Worm (Caenorhabditis elegans) whole organism, L1 larva: ENCODE data around the gene fbxb-97.
A peak's percentile ranks its signal among the peaks of the same experiment; 100 is the strongest.
"Not testable (repeated sequence)": the region's sequence is repeated elsewhere in the genome, so short reads cannot be mapped to it uniquely, and the experiment has no call there.

Source experiments
- C04F5.9 ChIP-seq: sonication (generic microtip); optimal IDR thresholded peaks from 2 replicates; lab custom pipeline; 2016; ENCODE audit warnings: missing genetic modification characterization, missing compliant biosample characterization
- C34B4.2 ChIP-seq: sonication (generic microtip); optimal IDR thresholded peaks from 2 replicates; lab custom pipeline; 2017; ENCODE audit warnings: mild to moderate bottlenecking, missing genetic modification characterization, missing compliant biosample characterization
- F16B12.6 ChIP-seq: fragments of 150-350 bp; optimal IDR thresholded peaks from 2 replicates; lab custom pipeline; 2014; ENCODE audit warnings: missing biosample characterization, missing genetic modification characterization
- Y116A8C.19 ChIP-seq: sonication (generic microtip); optimal IDR thresholded peaks from 2 replicates; lab custom pipeline; 2016; ENCODE audit warnings: missing compliant biosample characterization, missing genetic modification characterization, borderline replicate concordance
- aha-1 ChIP-seq: fragments of 150-350 bp; optimal IDR thresholded peaks from 2 replicates; lab custom pipeline; 2014; ENCODE audit warnings: missing biosample characterization, missing genetic modification characterization
- alr-1 ChIP-seq: fragments of 200-800 bp; sonication (Bioruptor generic); optimal IDR thresholded peaks from 2 replicates; lab custom pipeline; 2018; ENCODE audit warnings: borderline replicate concordance, mild to moderate bottlenecking, missing genetic modification characterization, missing compliant biosample characterization
- aly-2 ChIP-seq: fragments of 150-350 bp; optimal IDR thresholded peaks from 2 replicates; lab custom pipeline; 2014; ENCODE audit warnings: missing biosample characterization, missing genetic modification characterization
- blmp-1 ChIP-seq: fragments of 150-350 bp; optimal IDR thresholded peaks from 2 replicates; lab custom pipeline; 2014; ENCODE audit warnings: missing biosample characterization, missing genetic modification characterization
- ceh-63 ChIP-seq: fragments of 200-800 bp; sonication (Bioruptor generic); optimal IDR thresholded peaks from 2 replicates; lab custom pipeline; 2018; ENCODE audit warnings: mild to moderate bottlenecking, missing genetic modification characterization, missing compliant biosample characterization
- ceh-88 ChIP-seq: fragments of 200-800 bp; sonication (Bioruptor generic); IDR thresholded peaks from 2 replicates; pipeline ENCODE4 v1.3.6; 2022; ENCODE audit warnings: missing genetic modification characterization, missing compliant biosample characterization
- ceh-90 ChIP-seq: sonication (generic microtip); optimal IDR thresholded peaks from 2 replicates; lab custom pipeline; 2016; ENCODE audit warnings: missing genetic modification characterization, missing compliant biosample characterization
- efl-1 ChIP-seq, 4 experiments: fragments of 150-350 bp; optimal IDR thresholded peaks in 3 of 4; peaks in 1 of 4; 1 replicate in 1 of 4; 2 replicates in 3 of 4; lab custom pipeline; 2014; ENCODE audit warnings: missing biosample characterization in 2 of 4, missing genetic modification characterization in 2 of 4, missing genetic modification reagents in 2 of 4
- efl-3 ChIP-seq: fragments of 200-800 bp; sonication (Bioruptor generic); optimal IDR thresholded peaks from 2 replicates; lab custom pipeline; 2018; ENCODE audit warnings: mild to moderate bottlenecking, missing genetic modification characterization, missing compliant biosample characterization
- egl-13 ChIP-seq: sonication (generic microtip); optimal IDR thresholded peaks from 2 replicates; lab custom pipeline; 2016; ENCODE audit warnings: missing genotype, missing genetic modification reagents, missing genetic modification characterization, missing compliant biosample characterization
- elt-2 ChIP-seq: sonication (generic microtip); optimal IDR thresholded peaks from 2 replicates; lab custom pipeline; 2016; ENCODE audit warnings: missing genetic modification characterization, mild to moderate bottlenecking, inconsistent platforms, missing compliant biosample characterization, missing genetic modification reagents
- elt-3 ChIP-seq, 6 experiments: fragments of 150-350 bp in 1 of 6; sonication (generic microtip); optimal IDR thresholded peaks; 2 replicates each; lab custom pipeline; 2017 to 2018; ENCODE audit warnings: missing biosample characterization in 6 of 6, missing genetic modification characterization in 6 of 6, inconsistent platforms in 1 of 6
- fkh-10 ChIP-seq: sonication (generic microtip); optimal IDR thresholded peaks from 2 replicates; lab custom pipeline; 2017; ENCODE audit warnings: missing biosample characterization, missing genetic modification reagents, missing genetic modification characterization
- fkh-4 ChIP-seq: sonication (generic microtip); optimal IDR thresholded peaks from 2 replicates; lab custom pipeline; 2016; ENCODE audit warnings: missing compliant biosample characterization, missing genetic modification characterization, borderline replicate concordance
- hlh-17 ChIP-seq: fragments of 200-800 bp; sonication (Bioruptor generic); optimal IDR thresholded peaks from 2 replicates; lab custom pipeline; 2018; ENCODE audit warnings: missing genetic modification characterization, mild to moderate bottlenecking, missing compliant biosample characterization, moderate library complexity, borderline replicate concordance
- jun-1 ChIP-seq: fragments of 150-350 bp; optimal IDR thresholded peaks from 2 replicates; lab custom pipeline; 2014; ENCODE audit warnings: missing biosample characterization, missing genetic modification reagents, missing genetic modification characterization
- lin-15B ChIP-seq: fragments of 150-350 bp; sonication (generic microtip); optimal IDR thresholded peaks from 3 replicates; lab custom pipeline; 2014; ENCODE audit warnings: missing biosample characterization, missing genetic modification characterization
- lin-39 ChIP-seq: fragments of 150-350 bp; optimal IDR thresholded peaks from 2 replicates; lab custom pipeline; 2014; ENCODE audit warnings: missing biosample characterization, missing genetic modification reagents, missing genetic modification characterization
- lir-3 ChIP-seq: sonication (generic microtip); optimal IDR thresholded peaks from 2 replicates; lab custom pipeline; 2016; ENCODE audit warnings: mild to moderate bottlenecking, missing genetic modification characterization, moderate library complexity, missing compliant biosample characterization; ENCODE audit not compliant: poor library complexity
- lsy-2 ChIP-seq, 2 experiments: fragments of 150-350 bp; optimal IDR thresholded peaks; 2 replicates each; lab custom pipeline; 2014; ENCODE audit warnings: missing biosample characterization in 2 of 2, missing genetic modification characterization in 2 of 2
- mab-9 ChIP-seq: fragments of 200-800 bp; sonication (Bioruptor generic); IDR thresholded peaks from 2 replicates; pipeline ENCODE4 v1.3.6; 2022; ENCODE audit warnings: missing genetic modification reagents, missing genetic modification characterization, missing compliant biosample characterization
- mep-1 ChIP-seq: fragments of 150-350 bp; optimal IDR thresholded peaks from 2 replicates; lab custom pipeline; 2014; ENCODE audit warnings: missing biosample characterization, missing genetic modification characterization
- nhr-11 ChIP-seq: fragments of 150-350 bp; optimal IDR thresholded peaks from 2 replicates; lab custom pipeline; 2014; ENCODE audit warnings: missing biosample characterization, missing genetic modification characterization
- nhr-12 ChIP-seq: sonication (generic microtip); optimal IDR thresholded peaks from 2 replicates; lab custom pipeline; 2017; ENCODE audit warnings: missing biosample characterization, missing genetic modification characterization
- nhr-77 ChIP-seq: fragments of 150-350 bp; optimal IDR thresholded peaks from 2 replicates; lab custom pipeline; 2014; ENCODE audit warnings: missing biosample characterization, missing genetic modification characterization
- pqm-1 ChIP-seq: sonication (generic microtip); optimal IDR thresholded peaks from 3 replicates; lab custom pipeline; 2017; ENCODE audit warnings: missing biosample characterization, missing genetic modification characterization
- rnt-1 ChIP-seq: sonication (generic microtip); optimal IDR thresholded peaks from 2 replicates; lab custom pipeline; 2016; ENCODE audit warnings: mild to moderate bottlenecking, missing genetic modification characterization, moderate library complexity, missing compliant biosample characterization
- skn-1 ChIP-seq: fragments of 150-350 bp; optimal IDR thresholded peaks from 2 replicates; lab custom pipeline; 2014; ENCODE audit warnings: missing biosample characterization, missing genetic modification characterization
- snu-23 ChIP-seq: sonication (generic microtip); optimal IDR thresholded peaks from 2 replicates; lab custom pipeline; 2016; ENCODE audit warnings: missing genetic modification characterization, missing compliant biosample characterization
- tbx-2 ChIP-seq: sonication (generic microtip); optimal IDR thresholded peaks from 2 replicates; lab custom pipeline; 2016; ENCODE audit warnings: missing genetic modification characterization, missing compliant biosample characterization
- tlp-1 ChIP-seq: fragments of 150-350 bp; optimal IDR thresholded peaks from 2 replicates; lab custom pipeline; 2014; ENCODE audit warnings: missing biosample characterization, missing genetic modification characterization
- unc-98 ChIP-seq: fragments of 200-800 bp; sonication (Bioruptor generic); IDR thresholded peaks from 2 replicates; pipeline ENCODE4 v1.3.6; 2022; ENCODE audit warnings: missing genetic modification characterization, missing compliant biosample characterization
- vab-15 ChIP-seq: sonication (generic microtip); optimal IDR thresholded peaks from 2 replicates; lab custom pipeline; 2017; ENCODE audit warnings: missing genotype, mild to moderate bottlenecking, missing genetic modification characterization, missing compliant biosample characterization
- ztf-4 ChIP-seq: fragments of 150-350 bp; optimal IDR thresholded peaks from 2 replicates; lab custom pipeline; 2014; ENCODE audit warnings: missing biosample characterization, missing genetic modification characterization

The fbxb-97 gene

DNA sequence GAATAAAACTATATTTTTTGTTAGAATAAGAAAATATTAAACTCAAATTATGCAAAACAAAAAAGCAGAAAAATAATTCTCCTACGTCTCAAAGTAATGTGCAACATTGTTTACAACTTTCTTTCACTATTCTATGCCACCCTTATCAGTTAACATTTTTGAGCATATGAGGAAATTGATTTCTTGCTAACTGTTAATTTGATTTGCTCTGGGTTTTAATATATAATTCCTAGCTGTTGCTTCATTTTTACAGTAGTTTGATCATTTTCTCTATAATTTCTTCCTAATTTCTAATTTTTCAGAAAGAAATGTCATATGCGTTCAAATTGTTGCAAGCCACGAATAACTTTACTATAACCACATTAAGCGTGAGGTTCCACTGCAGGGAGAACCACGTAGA, 11.8 kb downstream of the fbxb-97 start, which contains the start of gene T08E11.1:
T08E11.1 (plus strand) TSS at position 301 of the 400 bp plus-strand sequence.
- no peak for TF ChIP-seq C34B4.2
- TF ChIP-seq elt-2: peak; percentile 47
- TF ChIP-seq hlh-17: no peak

DNA sequence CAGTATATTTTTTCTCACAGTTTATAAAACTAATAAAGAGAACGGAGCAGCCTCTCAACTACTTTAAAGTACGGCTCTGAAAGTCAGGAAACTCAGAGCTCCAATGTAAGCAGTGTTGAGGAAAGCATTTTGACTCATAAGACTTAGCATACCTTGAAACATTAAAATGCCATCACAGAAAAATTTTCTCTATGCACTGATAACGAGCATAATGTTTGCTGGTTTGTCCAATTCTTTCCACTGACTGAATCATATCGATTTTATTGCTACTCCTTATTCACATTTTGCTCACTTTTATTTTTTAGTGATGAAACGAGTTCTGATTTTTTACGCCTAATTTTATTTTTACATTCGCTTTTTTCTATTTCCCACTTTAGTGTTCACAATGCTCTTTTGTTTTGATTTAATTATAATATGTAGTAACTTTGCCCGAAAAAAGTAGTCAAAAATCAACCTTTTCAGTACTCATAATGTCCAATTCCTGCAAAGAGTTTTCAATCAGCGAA, 16.0 kb downstream of the fbxb-97 start, which contains the start of gene math-39:
math-39 (plus strand) TSS at position 456 of the 506 bp plus-strand sequence.
- no peak for TF ChIP-seq unc-98 (GFP tag; lab: Robert Waterston, UW)
- no peak for TF ChIP-seq nhr-11
- TF ChIP-seq Y116A8C.19 (tag; lab: Kevin White, UChicago): no peak
- no peak for TF ChIP-seq ztf-4 (tag; lab: Kevin White, UChicago)
- TF ChIP-seq vab-15: no peak
- TF ChIP-seq mab-9 (GFP tag; lab: Robert Waterston, UW): no peak
- TF ChIP-seq jun-1 (tag; lab: Kevin White, UChicago): no peak
- TF ChIP-seq hlh-17: no peak
- TF ChIP-seq tlp-1 (tag; lab: Kevin White, UChicago): no peak
- no peak for TF ChIP-seq elt-2

DNA sequence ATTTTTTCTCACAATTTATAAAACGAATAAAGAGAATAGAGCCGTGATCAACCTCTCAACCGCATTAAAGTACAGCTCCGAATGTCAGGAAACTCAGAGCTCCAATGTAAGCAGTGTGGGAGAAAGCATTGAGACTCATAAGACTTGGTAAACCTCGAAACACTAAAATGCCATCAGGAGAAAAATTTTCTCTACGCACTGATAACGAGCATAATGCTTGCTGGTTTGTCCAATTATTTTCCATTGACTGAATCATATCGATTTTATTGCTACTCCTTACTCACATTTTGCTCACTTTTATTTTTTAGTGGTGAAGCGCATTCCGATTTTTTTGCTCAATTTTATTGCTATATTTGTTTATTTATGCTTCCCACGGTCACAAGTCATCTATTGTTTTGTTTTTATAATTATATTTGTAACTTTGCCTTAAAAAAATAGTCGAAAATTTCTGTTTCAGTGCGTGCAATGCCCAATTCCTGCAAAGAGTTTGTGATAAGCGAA, 17.7 kb downstream of the fbxb-97 start, which contains the start of gene math-40:
math-40 (plus strand) TSS at position 451 of the 501 bp plus-strand sequence.
- TF ChIP-seq lsy-2 (tag; optimal IDR thresholded peaks at IDR 0.05; lab: Kevin White, UChicago) (no peak), efl-1 (optimal IDR thresholded peaks at IDR 0.05; lab: Kevin White, UChicago) (no peak), efl-1 (GFP tag; optimal IDR thresholded peaks at IDR 0.05 in 1 of 2; lab: Kevin White, UChicago) (peak in 1 of 2 experiments; percentile 18), rnt-1 (tag; lab: Kevin White, UChicago) (no peak), elt-2 (peak; percentile 26), tbx-2 (tag; lab: Kevin White, UChicago) (no peak)

ce11 chrII:1824329-1824728, 23.6 kb downstream of the fbxb-97 start, which contains the start of gene math-41:
math-41 (plus strand) TSS chrII:1824629.
- not testable (repeated sequence) for TF ChIP-seq ceh-63 (GFP tag; lab: Kevin White, UChicago); C04F5.9 (tag; lab: Kevin White, UChicago); snu-23 (GFP tag; lab: Kevin White, UChicago)

- peak; percentile 62 for TF ChIP-seq elt-2
Observed at ce11 chrII:1823597-1823996, 24.4 kb downstream of the fbxb-97 start.

DNA sequence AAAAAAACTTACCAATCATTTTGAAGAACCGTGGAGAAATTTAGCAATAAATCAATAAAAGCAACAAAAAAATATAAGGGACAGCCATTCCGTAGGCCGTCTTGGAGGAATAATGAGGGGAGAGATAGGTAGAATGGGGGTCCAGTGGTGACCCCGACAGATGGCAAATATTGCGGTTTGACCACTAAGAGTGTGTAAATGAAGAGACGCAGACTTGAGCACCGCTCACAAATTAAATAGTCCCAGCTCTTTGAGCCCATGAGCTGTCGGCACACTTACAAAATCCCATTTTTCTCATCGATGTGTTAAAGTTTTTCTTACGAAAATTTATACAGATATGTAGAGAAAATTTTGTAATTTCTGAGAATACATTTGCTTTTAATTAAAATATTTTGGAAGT, 27.2 kb downstream of the fbxb-97 start, which contains the start of gene fbxa-3:
fbxa-3 (minus strand) TSS at position 101 of the 400 bp plus-strand sequence.
- TF ChIP-seq F16B12.6 (tag; lab: Kevin White, UChicago): no peak
- no peak for TF ChIP-seq aly-2 (tag; lab: Kevin White, UChicago)
- TF ChIP-seq fkh-4 (tag; lab: Kevin White, UChicago): no peak
- TF ChIP-seq lir-3 (tag; lab: Kevin White, UChicago): no peak
- TF ChIP-seq fkh-10: no peak
- no peak for TF ChIP-seq nhr-77
- TF ChIP-seq mep-1: no peak
- TF ChIP-seq ceh-63 (GFP tag; lab: Kevin White, UChicago): no peak
- TF ChIP-seq alr-1 (tag; lab: Kevin White, UChicago): no peak
- no peak for TF ChIP-seq efl-3

ce11 chrII:1819944-1820570, 27.9 kb downstream of the fbxb-97 start, which contains the start of gene fbxc-19:
fbxc-19 (plus strand) TSS chrII:1820479.
- TF ChIP-seq ceh-88 (GFP tag; lab: Robert Waterston, UW): no peak
- TF ChIP-seq elt-3 (tag; optimal IDR thresholded peaks at IDR 0.05; lab: Kevin White, UChicago): peak in 3 of 6 experiments; percentile 60 to 96 (median 89)
- TF ChIP-seq ceh-90 (tag; lab: Kevin White, UChicago): no peak
- peak; percentile 35 for TF ChIP-seq blmp-1
- no peak for TF ChIP-seq ztf-4 (tag; lab: Kevin White, UChicago)
- TF ChIP-seq lin-39 (tag; lab: Kevin White, UChicago): no peak
- peak; percentile 95 for TF ChIP-seq pqm-1 (tag; lab: Kevin White, UChicago)
- TF ChIP-seq lir-3 (tag; lab: Kevin White, UChicago): peak; percentile 38
- TF ChIP-seq elt-2: peak; percentile 100
- TF ChIP-seq egl-13 (tag; lab: Kevin White, UChicago): no peak
- TF ChIP-seq fkh-10: no peak
- TF ChIP-seq hlh-17: no peak
- no peak for TF ChIP-seq aly-2 (tag; lab: Kevin White, UChicago)
- peak; percentile 4 for TF ChIP-seq lin-15B (tag; lab: Kevin White, UChicago)
- no peak for TF ChIP-seq ceh-63 (GFP tag; lab: Kevin White, UChicago)
- TF ChIP-seq aha-1 (tag; lab: Kevin White, UChicago): no peak
- TF ChIP-seq nhr-12 (tag; lab: Kevin White, UChicago): no peak
- peak; percentile 91 for TF ChIP-seq skn-1 (tag; lab: Kevin White, UChicago)
